Worm (Caenorhabditis elegans) whole organism, midembryonic: ENCODE measurements around the gene K02A2.1.

ENCODE experiments used
- T22C8.4 ChIP-seq: fragments of 200-800 bp; sonication (Bioruptor generic); IDR thresholded peaks from 2 replicates; pipeline ENCODE4 v1.3.6; 2022; ENCODE audit warnings: missing genetic modification characterization, missing compliant biosample characterization
- cog-1 ChIP-seq: sonication (generic microtip); optimal IDR thresholded peaks from 2 replicates; lab custom pipeline; 2016; ENCODE audit warnings: missing genetic modification characterization, missing compliant biosample characterization
- flt-1 ChIP-seq: fragments of 200-800 bp; sonication (Bioruptor generic); IDR thresholded peaks from 2 replicates; pipeline ENCODE4 v1.3.6; 2022; ENCODE audit warnings: missing genetic modification characterization, missing compliant biosample characterization
- klf-2 ChIP-seq: fragments of 200-800 bp; sonication (Bioruptor generic); conservative IDR thresholded peaks from 2 replicates; pipeline ENCODE4 v1.3.6; 2022; ENCODE audit warnings: missing genetic modification reagents, missing genetic modification characterization, missing compliant biosample characterization
- med-1 ChIP-seq: sonication (generic microtip); optimal IDR thresholded peaks from 2 replicates; lab custom pipeline; 2017; ENCODE audit warnings: missing genetic modification characterization, mild to moderate bottlenecking, missing compliant biosample characterization, antibody characterized with exemption, missing genetic modification reagents; ENCODE audit not compliant: insufficient read depth
- ref-1 ChIP-seq: fragments of 200-800 bp; sonication (Bioruptor generic); conservative IDR thresholded peaks from 2 replicates; pipeline ENCODE4 v1.3.6; 2022; ENCODE audit warnings: missing genetic modification reagents, missing genetic modification characterization, missing compliant biosample characterization
- tab-1 ChIP-seq: fragments of 200-800 bp; sonication (Bioruptor generic); IDR thresholded peaks from 2 replicates; pipeline ENCODE4 v1.3.6; 2022; ENCODE audit warnings: missing genetic modification characterization, missing compliant biosample characterization
- ztf-23 ChIP-seq: fragments of 200-800 bp; sonication (Bioruptor generic); IDR thresholded peaks from 2 replicates; pipeline ENCODE4 v1.3.6; 2022; ENCODE audit warnings: missing genetic modification reagents, missing genetic modification characterization, missing compliant biosample characterization
- ztf-29 ChIP-seq: fragments of 200-800 bp; sonication (Bioruptor generic); IDR thresholded peaks from 2 replicates; pipeline ENCODE4 v1.3.6; 2022; ENCODE audit warnings: missing genetic modification reagents, missing genetic modification characterization, missing compliant biosample characterization

DNA sequence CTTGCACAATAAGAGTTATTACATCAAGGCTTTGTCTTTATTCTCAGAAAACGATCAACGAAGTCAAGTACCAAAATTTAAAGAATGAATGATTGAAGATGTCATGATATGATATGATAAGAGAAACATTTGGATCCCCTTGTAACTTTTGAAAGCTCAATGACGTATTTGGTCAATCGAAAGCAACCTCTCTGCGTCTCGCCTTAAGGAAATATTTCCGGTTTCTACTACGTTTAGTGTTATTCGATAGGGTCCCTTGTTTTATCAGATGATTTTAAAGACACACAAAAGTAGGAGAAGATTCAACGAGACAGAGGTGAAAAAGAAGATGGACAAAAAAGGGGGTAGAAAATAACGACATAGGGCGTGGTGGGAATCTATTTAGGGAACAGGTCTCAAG is 21.8 kb upstream of the K02A2.1 start:
- TF ChIP-seq ztf-29 (GFP tag; lab: Robert Waterston, UW) = no peak
- no peak for TF ChIP-seq flt-1
- TF ChIP-seq klf-2 = no peak
- TF ChIP-seq cog-1 (tag; lab: Kevin White, UChicago) = no peak
- TF ChIP-seq T22C8.4 = no peak
- TF ChIP-seq tab-1 (GFP tag; lab: Robert Waterston, UW) = no peak
- TF ChIP-seq ztf-23 (GFP tag; lab: Robert Waterston, UW) = no peak
- TF ChIP-seq ref-1 (GFP tag; lab: Robert Waterston, UW) = no peak
- TF ChIP-seq med-1 (GFP tag; lab: Kevin White, UChicago) = no peak
